Fruit fly (Drosophila melanogaster): ENCODE measurements around the gene msd5.

msd5 gene

DNA sequence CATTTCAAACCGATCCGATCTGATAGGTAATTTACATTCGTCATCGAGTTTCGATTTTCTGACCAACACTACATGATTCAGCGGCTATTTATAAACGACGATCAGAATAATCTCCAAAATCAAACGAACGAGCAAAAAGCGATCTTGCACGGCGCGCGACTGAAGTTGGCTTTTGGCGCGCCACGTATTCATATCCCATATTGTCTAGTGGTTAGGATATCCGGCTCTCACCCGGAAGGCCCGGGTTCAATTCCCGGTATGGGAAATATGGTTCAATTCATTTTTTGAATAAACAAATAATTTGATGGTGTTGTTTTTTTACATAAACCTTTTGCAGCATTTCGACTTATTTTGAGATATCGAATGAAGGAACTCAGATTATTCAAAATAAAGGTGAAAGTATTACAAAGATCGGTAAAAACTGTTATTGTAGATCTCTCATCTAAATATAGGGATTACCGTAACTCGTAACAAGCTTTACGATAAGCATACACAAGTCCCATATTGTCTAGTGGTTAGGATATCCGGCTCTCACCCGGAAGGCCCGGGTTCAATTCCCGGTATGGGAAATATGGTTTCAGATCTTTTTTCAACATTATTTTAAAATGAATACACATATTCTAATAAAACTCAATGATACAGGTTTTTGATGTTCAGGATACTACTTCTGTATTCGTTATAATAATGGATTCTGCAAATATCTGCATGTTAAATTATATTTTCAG is 47.0 kb upstream of the msd5 start (continued):
- TF ChIP-seq ase (GFP tag; IDR thresholded peaks at IDR 0.05) (no peak), ash1 (GFP tag; optimal IDR thresholded peaks at IDR 0.05) (no peak), CG10431 (GFP tag; optimal IDR thresholded peaks at IDR 0.05) (no peak), CG10267 (tag; optimal IDR thresholded peaks at IDR 0.05) (peak; percentile 24), CG17568 (GFP tag; optimal IDR thresholded peaks at IDR 0.05) (no peak), sc (optimal IDR thresholded peaks at IDR 0.05) (no peak), sc (GFP tag; optimal IDR thresholded peaks at IDR 0.05) (no peak), CG9437 (GFP tag; optimal IDR thresholded peaks at IDR 0.05) (no peak), MTF-1 (GFP tag; optimal IDR thresholded peaks at IDR 0.05; ENCODE audit: borderline replicate concordance) (no peak), pum (GFP tag; optimal IDR thresholded peaks at IDR 0.05) (no peak), Vsx1 (GFP tag; optimal IDR thresholded peaks at IDR 0.05) (no peak), ERR (GFP tag; optimal IDR thresholded peaks at IDR 0.05) (no peak), vnd (GFP tag; IDR thresholded peaks at IDR 0.05; ENCODE audit: partially characterized antibody) (peak; percentile 27; the same call in 1 of the 3 replicates), ranshi (GFP tag; IDR thresholded peaks at IDR 0.05) (no peak), Poxn (GFP tag; IDR thresholded peaks at IDR 0.05) (no peak), pfk (GFP tag; optimal IDR thresholded peaks at IDR 0.05) (no peak), CG14710 (tag; optimal IDR thresholded peaks at IDR 0.05) (no peak), aop (GFP tag; IDR thresholded peaks at IDR 0.05) (no peak), D19B (GFP tag; optimal IDR thresholded peaks at IDR 0.05) (no peak), Sry-β (GFP tag; optimal IDR thresholded peaks at IDR 0.05) (no peak), Six4 (GFP tag; optimal IDR thresholded peaks at IDR 0.05) (no peak), chn (GFP tag; optimal IDR thresholded peaks at IDR 0.05) (no peak), CG2129 (GFP tag; IDR thresholded peaks at IDR 0.05; ENCODE audit: partially characterized antibody) (peak; percentile 13; the same call in 1 of the 2 replicates), CG9727 (GFP tag; optimal IDR thresholded peaks at IDR 0.05) (no peak), CG42726 (GFP tag; IDR thresholded peaks at IDR 0.05; ENCODE audit: partially characterized antibody) (peak; percentile 29; the same call in 1 of the 2 replicates), CG34376 (GFP tag; optimal IDR thresholded peaks at IDR 0.05) (no peak), knrl (GFP tag; IDR thresholded peaks at IDR 0.05; ENCODE audit: partially characterized antibody) (peak; percentile 50; the same call in 2 of the 3 replicates), Bgb (GFP tag; IDR thresholded peaks at IDR 0.05; ENCODE audit: partially characterized antibody) (peak; percentile 44; the same call in 1 of the 2 replicates), Dref (GFP tag; IDR thresholded peaks at IDR 0.05) (no peak), CG1792 (GFP tag; optimal IDR thresholded peaks at IDR 0.05) (no peak), CG15696 (tag; optimal IDR thresholded peaks at IDR 0.05) (no peak), E2f1 (GFP tag; IDR thresholded peaks at IDR 0.05) (no peak), CG4282 (GFP tag; optimal IDR thresholded peaks at IDR 0.05) (no peak), Bdp1 (GFP tag; optimal IDR thresholded peaks at IDR 0.05) (peak; percentile 96), CG5245 (GFP tag; optimal IDR thresholded peaks at IDR 0.05) (no peak), kni (GFP tag; optimal IDR thresholded peaks at IDR 0.05) (no peak), CG4820 (GFP tag; optimal IDR thresholded peaks at IDR 0.05) (no peak), CG31441 (GFP tag; IDR thresholded peaks at IDR 0.05) (no peak), CG13287 (GFP tag; IDR thresholded peaks at IDR 0.05; ENCODE audit: partially characterized antibody) (peak; percentile 30), vfl (GFP tag; optimal IDR thresholded peaks at IDR 0.05) (no peak), CG30431 (GFP tag; optimal IDR thresholded peaks at IDR 0.05) (no peak), ro (GFP tag; IDR thresholded peaks at IDR 0.05) (no peak), Abd-B (GFP tag; optimal IDR thresholded peaks at IDR 0.05) (no peak), CG3838 (GFP tag; optimal IDR thresholded peaks at IDR 0.05) (no peak), Hr39 (optimal IDR thresholded peaks at IDR 0.05) (no peak), Doc3 (GFP tag; IDR thresholded peaks at IDR 0.05; ENCODE audit: partially characterized antibody) (0 out of 3 replicates have a peak, but pooled peaks have one; percentile 30), CG14860 (GFP tag; IDR thresholded peaks at IDR 0.05; ENCODE audit: partially characterized antibody) (peak; percentile 50; the same call in 1 of the 3 replicates), CG11085 (GFP tag; IDR thresholded peaks at IDR 0.05) (no peak), hb (GFP tag; IDR thresholded peaks at IDR 0.05; ENCODE audit: partially characterized antibody) (0 out of 3 replicates have a peak, but pooled peaks have one; percentile 42)

Data from whole organism, embryonic.